Worm (Caenorhabditis elegans): ENCODE measurements around the gene C03B1.3.

- no peak for TF ChIP-seq nhr-77 (tag; optimal IDR thresholded peaks at IDR 0.05)
- TF ChIP-seq F13H6.1 (tag; optimal IDR thresholded peaks at IDR 0.05): no peak
- no peak for TF ChIP-seq dmd-4 (tag; optimal IDR thresholded peaks at IDR 0.05)
- no peak for TF ChIP-seq elt-1 (tag; optimal IDR thresholded peaks at IDR 0.05)
- TF ChIP-seq ama-1 (optimal IDR thresholded peaks at IDR 0.05): no peak
These were observed 8.0 kb upstream of the C03B1.3 start, which contains the start of gene C03B1.10 for ce11 chrX:6357772-6358171.
